Worm (Caenorhabditis elegans): ENCODE measurements around the gene AC3.5.

The AC3.5 gene

ce11 chrV:10341905-10342328, 46.4 kb upstream of the AC3.5 start, which contains the start of gene K07C5.13 (continued):
- TF ChIP-seq nhr-47 (tag; optimal IDR thresholded peaks at IDR 0.05) (peak; percentile 87), lin-14 (GFP tag; optimal IDR thresholded peaks at IDR 0.05) (peak; percentile 84), efl-1 (optimal IDR thresholded peaks at IDR 0.05) (peak; percentile 64 to 72), efl-1 (GFP tag; optimal IDR thresholded peaks at IDR 0.05 in 1 of 2) (peak; percentile 57 to 97), mdl-1 (tag; optimal IDR thresholded peaks at IDR 0.05) (peak in 1 of 2 experiments; percentile 18), unc-86 (tag; optimal IDR thresholded peaks at IDR 0.05) (peak; percentile 72), nhr-20 (tag; optimal IDR thresholded peaks at IDR 0.05) (peak; percentile 78), ama-1 (optimal IDR thresholded peaks at IDR 0.05) (peak; percentile 5), C04F5.9 (tag; optimal IDR thresholded peaks at IDR 0.05) (peak; percentile 17), snu-23 (GFP tag; optimal IDR thresholded peaks at IDR 0.05) (peak; percentile 81), sox-4 (tag; optimal IDR thresholded peaks at IDR 0.05) (peak; percentile 36), fkh-8 (tag; optimal IDR thresholded peaks at IDR 0.05) (peak; percentile 24), fkh-4 (tag; optimal IDR thresholded peaks at IDR 0.05; ENCODE audit: borderline replicate concordance) (peak; percentile 55)

ce11 chrV:10342904-10343303, 45.4 kb upstream of the AC3.5 start, which contains the start of gene K07C5.3:
Gene K07C5.3 (plus strand): TSS chrV:10343032.
- TF ChIP-seq sup-37 (GFP tag; optimal IDR thresholded peaks at IDR 0.05) (no peak), nhr-28 (tag; optimal IDR thresholded peaks at IDR 0.05) (no peak), nhr-77 (tag; optimal IDR thresholded peaks at IDR 0.05) (no peak), sptf-1 (tag; optimal IDR thresholded peaks at IDR 0.05) (no peak), lin-39 (tag; optimal IDR thresholded peaks at IDR 0.05) (no peak), unc-98 (GFP tag; IDR thresholded peaks at IDR 0.05) (no peak), nhr-11 (tag; optimal IDR thresholded peaks at IDR 0.05) (no peak), egl-27 (tag; optimal IDR thresholded peaks at IDR 0.05) (no peak), hlh-17 (GFP tag; optimal IDR thresholded peaks at IDR 0.05; ENCODE audit: borderline replicate concordance) (no peak)

- no peak for TF ChIP-seq ztf-4 (tag; optimal IDR thresholded peaks at IDR 0.05)
- no peak for TF ChIP-seq nhr-71 (tag; optimal IDR thresholded peaks at IDR 0.05)
- no peak for TF ChIP-seq efl-1 (optimal IDR thresholded peaks at IDR 0.05)
- peak in 1 of 2 experiments; percentile 33 for TF ChIP-seq efl-1 (GFP tag; optimal IDR thresholded peaks at IDR 0.05 in 1 of 2)
- TF ChIP-seq tbx-2 (tag; optimal IDR thresholded peaks at IDR 0.05) = no peak
- no peak for TF ChIP-seq elt-3 (tag; optimal IDR thresholded peaks at IDR 0.05)
- TF ChIP-seq fkh-10 (GFP tag; optimal IDR thresholded peaks at IDR 0.05) = no peak
- TF ChIP-seq nhr-12 (tag; optimal IDR thresholded peaks at IDR 0.05) = no peak
- TF ChIP-seq elt-2 (tag; optimal IDR thresholded peaks at IDR 0.05) = no peak
- TF ChIP-seq unc-62 (GFP tag; optimal IDR thresholded peaks at IDR 0.05) = no peak
These were observed 38.3 kb upstream of the AC3.5 start, which contains the start of gene K07C5.9 for ce11 chrV:10350054-10350453. Gene K07C5.9 (minus strand): TSS chrV:10350154.

DNA sequence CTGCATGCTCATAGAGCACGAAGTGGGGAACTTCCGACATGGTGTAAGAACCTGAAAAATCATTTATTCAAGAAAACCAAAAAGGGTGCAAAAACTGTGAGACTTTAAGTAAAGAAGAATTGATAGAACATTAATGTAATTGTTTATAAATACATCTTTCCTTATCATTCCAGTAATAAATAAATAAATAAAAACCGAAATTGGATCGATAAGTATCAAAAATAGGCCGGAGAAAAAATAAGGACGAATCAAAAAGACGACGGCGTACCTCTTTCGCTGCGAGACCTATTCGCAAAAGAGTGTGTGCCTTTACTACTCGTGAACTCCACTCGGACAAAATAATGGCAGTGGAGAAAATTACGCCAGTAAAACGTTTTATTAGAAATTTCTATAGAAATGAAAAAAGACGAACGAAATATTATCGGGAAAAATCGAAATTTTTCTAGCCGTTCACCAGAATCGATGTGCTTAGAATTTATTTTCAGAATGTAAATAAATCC, 35.3 kb upstream of the AC3.5 start, which contains the start of gene nol-56:
nol-56 (minus strand) TSS at position 51 of the 500 bp plus-strand sequence.
- TF ChIP-seq vab-15 (tag; optimal IDR thresholded peaks at IDR 0.05) (no peak), nhr-84 (tag; optimal IDR thresholded peaks at IDR 0.05) (no peak), elt-2 (tag; optimal IDR thresholded peaks at IDR 0.05) (peak; percentile 58), fos-1 (tag; optimal IDR thresholded peaks at IDR 0.05) (peak; percentile 44), ceh-8 (GFP tag; optimal IDR thresholded peaks at IDR 0.05) (peak; percentile 54), fkh-4 (tag; optimal IDR thresholded peaks at IDR 0.05; ENCODE audit: borderline replicate concordance) (peak; percentile 43), grh-1 (GFP tag; IDR thresholded peaks at IDR 0.05) (peak; percentile 70), lin-15B (tag; optimal IDR thresholded peaks at IDR 0.05) (peak; percentile 81), sox-4 (tag; optimal IDR thresholded peaks at IDR 0.05) (peak; percentile 85), elt-3 (tag; optimal IDR thresholded peaks at IDR 0.05) (peak in 2 of 6 experiments; percentile 44 to 47), tlp-1 (tag; optimal IDR thresholded peaks at IDR 0.05) (no peak), nhr-12 (tag; optimal IDR thresholded peaks at IDR 0.05) (no peak), sptf-1 (tag; optimal IDR thresholded peaks at IDR 0.05) (no peak), C16A3.4 (tag; optimal IDR thresholded peaks at IDR 0.05) (peak; percentile 87), unc-98 (GFP tag; IDR thresholded peaks at IDR 0.05) (no peak), nhr-47 (tag; optimal IDR thresholded peaks at IDR 0.05) (peak; percentile 92), hpl-2 (GFP tag; optimal IDR thresholded peaks at IDR 0.05) (peak; percentile 0), dpl-1 (GFP tag; optimal IDR thresholded peaks at IDR 0.05) (peak; percentile 81 to 86 (median 85)), fkh-8 (tag; optimal IDR thresholded peaks at IDR 0.05) (peak; percentile 77), snu-23 (GFP tag; optimal IDR thresholded peaks at IDR 0.05) (peak; percentile 92), ces-1 (GFP tag; optimal IDR thresholded peaks at IDR 0.05) (no peak), lsy-2 (tag; optimal IDR thresholded peaks at IDR 0.05) (peak; percentile 87 to 93), skn-1 (tag; optimal IDR thresholded peaks at IDR 0.05) (peak; percentile 75), ceh-82 (tag; optimal IDR thresholded peaks at IDR 0.05) (peak; percentile 72 to 82 (median 73)), lin-13 (GFP tag; optimal IDR thresholded peaks at IDR 0.05) (peak; percentile 81), nhr-71 (tag; optimal IDR thresholded peaks at IDR 0.05) (peak; percentile 93), dsc-1 (tag; optimal IDR thresholded peaks at IDR 0.05) (peak; percentile 88), unc-86 (tag; optimal IDR thresholded peaks at IDR 0.05) (peak; percentile 77)

All from whole organism, L1 larva.